Fruit fly (Drosophila melanogaster): Measurements from ENCODE around the gene PGAP5.

Gene PGAP5

dm6 chr2L:8212666-8213270, 14.1 kb downstream of the PGAP5 start, which contains the start of the genes CG8372 and CG8360 (continued):
- TF ChIP-seq Tbp (GFP tag; optimal IDR thresholded peaks at IDR 0.05) (no peak), en (GFP tag; optimal IDR thresholded peaks at IDR 0.05) (peak; percentile 97), CG11247 (GFP tag; IDR thresholded peaks at IDR 0.05) (peak; percentile 99), Nf-YA (GFP tag; IDR thresholded peaks at IDR 0.05) (peak; percentile 97), sim (GFP tag; IDR thresholded peaks at IDR 0.05) (peak; percentile 98), Doc3 (GFP tag; IDR thresholded peaks at IDR 0.05; ENCODE audit: partially characterized antibody) (peak; percentile 22; the same call in 1 of the 3 replicates), sug (tag; optimal IDR thresholded peaks at IDR 0.05) (peak; percentile 97), CG31441 (GFP tag; IDR thresholded peaks at IDR 0.05) (peak; percentile 98), CG9876 (GFP tag; optimal IDR thresholded peaks at IDR 0.05) (peak; percentile 99), tin (GFP tag; optimal IDR thresholded peaks at IDR 0.05) (peak; percentile 99), CG10274 (GFP tag; optimal IDR thresholded peaks at IDR 0.05) (peak; percentile 94), CG14667 (GFP tag; IDR thresholded peaks at IDR 0.05) (peak; percentile 99), CG4404 (GFP tag; IDR thresholded peaks at IDR 0.05) (peak; percentile 99), CG12236 (GFP tag; optimal IDR thresholded peaks at IDR 0.05) (peak; percentile 99), MBD-R2 (GFP tag; IDR thresholded peaks at IDR 0.05) (peak; percentile 100), kah (GFP tag; optimal IDR thresholded peaks at IDR 0.05) (peak; percentile 93), CTCF (GFP tag; optimal IDR thresholded peaks at IDR 0.05) (peak; percentile 76), TFAM (GFP tag; optimal IDR thresholded peaks at IDR 0.05) (peak; percentile 90), Asciz (GFP tag; optimal IDR thresholded peaks at IDR 0.05) (peak; percentile 97), Ets97D (GFP tag; optimal IDR thresholded peaks at IDR 0.05) (peak; percentile 96), nom (GFP tag; optimal IDR thresholded peaks at IDR 0.05) (peak; percentile 98), Hsf (GFP tag; optimal IDR thresholded peaks at IDR 0.05) (peak; percentile 99), H15 (GFP tag; IDR thresholded peaks at IDR 0.05) (peak; percentile 99), CG15011 (GFP tag; optimal IDR thresholded peaks at IDR 0.05) (peak; percentile 97), Abd-B (GFP tag; optimal IDR thresholded peaks at IDR 0.05) (peak; percentile 98), CG32767 (GFP tag; IDR thresholded peaks at IDR 0.05) (peak; percentile 98), prd (optimal IDR thresholded peaks at IDR 0.05) (no peak), prd (GFP tag; IDR thresholded peaks at IDR 0.05) (peak; percentile 100), gcm (GFP tag; optimal IDR thresholded peaks at IDR 0.05) (peak; percentile 98), ci (GFP tag; IDR thresholded peaks at IDR 0.05) (peak; percentile 99), knrl (GFP tag; IDR thresholded peaks at IDR 0.05; ENCODE audit: partially characterized antibody) (peak; percentile 57; the same call in 2 of the 3 replicates), stwl (tag; optimal IDR thresholded peaks at IDR 0.05) (peak; percentile 92), CG11456 (GFP tag; IDR thresholded peaks at IDR 0.05) (peak; percentile 99), lov (optimal IDR thresholded peaks at IDR 0.05) (no peak), lov (GFP tag; IDR thresholded peaks at IDR 0.05) (peak; percentile 99), zf30C (GFP tag; optimal IDR thresholded peaks at IDR 0.05) (peak; percentile 37), CG12299 (tag; optimal IDR thresholded peaks at IDR 0.05) (peak; percentile 97), fd102C (GFP tag; optimal IDR thresholded peaks at IDR 0.05) (peak; percentile 90), unc-4 (GFP tag; IDR thresholded peaks at IDR 0.05; ENCODE audit: partially characterized antibody) (peak; percentile 48; the same call in 1 of the 2 replicates), Stat92E (GFP tag; optimal IDR thresholded peaks at IDR 0.05) (peak in 1 of 3 experiments; percentile 91), CG2129 (GFP tag; IDR thresholded peaks at IDR 0.05; ENCODE audit: partially characterized antibody) (no peak), CG1233 (GFP tag; optimal IDR thresholded peaks at IDR 0.05) (peak; percentile 98), sc (optimal IDR thresholded peaks at IDR 0.05) (no peak), sc (GFP tag; optimal IDR thresholded peaks at IDR 0.05) (peak; percentile 96), CG15514 (GFP tag; optimal IDR thresholded peaks at IDR 0.05) (peak; percentile 96), CG18476 (GFP tag; optimal IDR thresholded peaks at IDR 0.05) (peak; percentile 98), cg (GFP tag; optimal IDR thresholded peaks at IDR 0.05) (peak; percentile 8), HLHmδ (GFP tag; optimal IDR thresholded peaks at IDR 0.05) (no peak), Fer1 (GFP tag; optimal IDR thresholded peaks at IDR 0.05) (peak; percentile 99), cad (GFP tag; optimal IDR thresholded peaks at IDR 0.05) (peak; percentile 39), Dbx (GFP tag; IDR thresholded peaks at IDR 0.05) (peak; percentile 98)
